Fruit fly (Drosophila melanogaster) whole organism, pupa: ENCODE measurements around the gene sty.
A peak's percentile ranks its signal among the peaks of the same experiment; 100 is the strongest.

Experiments
- CG10348 ChIP-seq: fragments of 200-800 bp; sonication (Bioruptor generic); IDR thresholded peaks from 2 replicates; pipeline ENCODE4 v1.3.6; 2022; ENCODE audit warnings: missing biosample characterization, missing genetic modification characterization
- CG12605 ChIP-seq: fragments of 200-800 bp; sonication (Bioruptor generic); IDR thresholded peaks from 2 replicates; pipeline ENCODE4 v1.3.6; 2022; ENCODE audit warnings: missing biosample characterization, missing genetic modification characterization
- CG13204 ChIP-seq: fragments of 200-800 bp; sonication (Bioruptor generic); optimal IDR thresholded peaks from 2 replicates; lab custom pipeline; 2018; ENCODE audit warnings: missing biosample characterization, mild to moderate bottlenecking, missing genetic modification characterization, moderate library complexity
- CG14655 ChIP-seq: fragments of 200-800 bp; sonication (Bioruptor generic); optimal IDR thresholded peaks from 3 replicates; lab custom pipeline; 2017; ENCODE audit warnings: mild to moderate bottlenecking, missing biosample characterization, missing genetic modification reagents, missing genetic modification characterization
- CG15710 ChIP-seq: fragments of 200-800 bp; sonication (Bioruptor generic); optimal IDR thresholded peaks from 2 replicates; lab custom pipeline; 2018; ENCODE audit warnings: missing biosample characterization, mild to moderate bottlenecking, missing genetic modification characterization, moderate library complexity
- CG17806 ChIP-seq: fragments of 200-800 bp; sonication (Bioruptor generic); optimal IDR thresholded peaks from 2 replicates; lab custom pipeline; 2018; ENCODE audit warnings: missing biosample characterization, mild to moderate bottlenecking, missing genetic modification characterization, moderate library complexity
- CG32121 ChIP-seq: fragments of 200-800 bp; sonication (Bioruptor generic); IDR thresholded peaks from 2 replicates; pipeline ENCODE4 v1.3.6; 2022; ENCODE audit warnings: missing biosample characterization, missing genetic modification characterization
- CG34367 ChIP-seq: fragments of 200-800 bp; sonication (Bioruptor generic); optimal IDR thresholded peaks from 2 replicates; lab custom pipeline; 2018; ENCODE audit warnings: missing biosample characterization, mild to moderate bottlenecking, missing genetic modification characterization
- CG4496 ChIP-seq: fragments of 200-800 bp; sonication (Bioruptor generic); IDR thresholded peaks from 3 replicates; pipeline ENCODE4 v1.3.6; 2022; ENCODE audit warnings: missing biosample characterization, missing genetic modification characterization
- CG8159 ChIP-seq: fragments of 200-800 bp; sonication (Bioruptor generic); optimal IDR thresholded peaks from 3 replicates; lab custom pipeline; 2018; ENCODE audit warnings: missing biosample characterization, mild to moderate bottlenecking, missing genetic modification characterization, moderate library complexity
- CG8301 ChIP-seq: fragments of 200-800 bp; sonication (Bioruptor generic); optimal IDR thresholded peaks from 2 replicates; lab custom pipeline; 2018; ENCODE audit warnings: missing biosample characterization, mild to moderate bottlenecking, missing genetic modification characterization
- CG9948 ChIP-seq: fragments of 200-800 bp; sonication (Bioruptor generic); optimal IDR thresholded peaks from 2 replicates; lab custom pipeline; 2018; ENCODE audit warnings: missing biosample characterization, mild to moderate bottlenecking, missing genetic modification characterization, moderate library complexity
- D1 ChIP-seq: fragments of 200-800 bp; sonication (Bioruptor generic); optimal IDR thresholded peaks from 2 replicates; lab custom pipeline; 2018; ENCODE audit warnings: missing biosample characterization, mild to moderate bottlenecking, missing genetic modification characterization, moderate library complexity
- EcR ChIP-seq: fragments of 200-800 bp; sonication (Bioruptor generic); optimal IDR thresholded peaks from 3 replicates; lab custom pipeline; 2019; ENCODE audit warnings: missing biosample characterization, missing genetic modification characterization, mild to moderate bottlenecking, moderate library complexity, missing genetic modification reagents
- Ets98B ChIP-seq: fragments of 200-800 bp; sonication (Bioruptor generic); IDR thresholded peaks from 2 replicates; pipeline ENCODE4 v1.3.6; 2022; ENCODE audit warnings: missing biosample characterization, missing genetic modification characterization
- Pif1A ChIP-seq: fragments of 200-800 bp; sonication (Bioruptor generic); optimal IDR thresholded peaks from 3 replicates; lab custom pipeline; 2016; ENCODE audit warnings: missing biosample characterization, missing genetic modification characterization
- Pif1B ChIP-seq: fragments of 200-800 bp; sonication (Bioruptor generic); optimal IDR thresholded peaks from 3 replicates; lab custom pipeline; 2016; ENCODE audit warnings: missing biosample characterization, missing genetic modification characterization
- Snoo ChIP-seq: fragments of 200-800 bp; sonication (Bioruptor generic); optimal IDR thresholded peaks from 3 replicates; lab custom pipeline; 2017; ENCODE audit warnings: missing biosample characterization, mild to moderate bottlenecking, missing genetic modification characterization, inconsistent platforms
- fd96Ca ChIP-seq: fragments of 200-800 bp; sonication (Bioruptor generic); IDR thresholded peaks from 3 replicates; pipeline ENCODE4 v1.3.6; 2022; ENCODE audit warnings: missing biosample characterization, missing genetic modification characterization
- gl ChIP-seq: fragments of 200-800 bp; sonication (Bioruptor generic); optimal IDR thresholded peaks from 2 replicates; lab custom pipeline; 2018; ENCODE audit warnings: missing biosample characterization, mild to moderate bottlenecking, missing genetic modification characterization
- rn ChIP-seq: fragments of 200-800 bp; sonication (Bioruptor generic); IDR thresholded peaks from 2 replicates; pipeline ENCODE4 v1.3.6; 2022; ENCODE audit warnings: missing biosample characterization, missing genetic modification characterization

sty gene

dm6 chr3L:3377965-3378292, 46.8 kb downstream of the sty start, which contains the start of gene Ids:
Gene Ids, plus strand, starts transcription at chr3L:3378268.
- TF ChIP-seq CG14655 (GFP tag; lab: Kevin White, UChicago) (no peak), CG13204 (GFP tag; lab: Kevin White, UChicago) (no peak), CG10348 (GFP tag; lab: Robert Waterston, UW) (no peak), CG32121 (peak; percentile 72; the same call in 1 of the 2 replicates), CG15710 (tag; lab: Kevin White, UChicago) (peak; percentile 70), Ets98B (GFP tag; lab: Robert Waterston, UW) (peak; percentile 84), CG34367 (tag; lab: Kevin White, UChicago) (peak; percentile 58), rn (GFP tag; lab: Robert Waterston, UW) (peak; percentile 48; the same call in 1 of the 2 replicates), gl (tag; lab: Kevin White, UChicago) (peak; percentile 37), CG8159 (tag; lab: Kevin White, UChicago) (peak; percentile 75), CG17806 (tag; lab: Kevin White, UChicago) (peak; percentile 62), CG9948 (peak; percentile 54), CG12605 (GFP tag; lab: Robert Waterston, UW) (peak; percentile 75), D1 (tag; lab: Kevin White, UChicago) (no peak), CG4496 (GFP tag; lab: Robert Waterston, UW) (peak; percentile 82), EcR (GFP tag; lab: Kevin White, UChicago) (no peak), CG8301 (tag; lab: Kevin White, UChicago) (no peak), Snoo (peak; percentile 76)

dm6 chr3L:3377247-3377964, 47.3 kb downstream of the sty start:
- no peak for TF ChIP-seq CG13204 (GFP tag; lab: Kevin White, UChicago)
- no peak for TF ChIP-seq CG32121
- TF ChIP-seq fd96Ca (GFP tag; lab: Robert Waterston, UW) = no peak
- TF ChIP-seq rn (GFP tag; lab: Robert Waterston, UW) = no peak
- TF ChIP-seq, all 21 proteins: peak for 0

DNA sequence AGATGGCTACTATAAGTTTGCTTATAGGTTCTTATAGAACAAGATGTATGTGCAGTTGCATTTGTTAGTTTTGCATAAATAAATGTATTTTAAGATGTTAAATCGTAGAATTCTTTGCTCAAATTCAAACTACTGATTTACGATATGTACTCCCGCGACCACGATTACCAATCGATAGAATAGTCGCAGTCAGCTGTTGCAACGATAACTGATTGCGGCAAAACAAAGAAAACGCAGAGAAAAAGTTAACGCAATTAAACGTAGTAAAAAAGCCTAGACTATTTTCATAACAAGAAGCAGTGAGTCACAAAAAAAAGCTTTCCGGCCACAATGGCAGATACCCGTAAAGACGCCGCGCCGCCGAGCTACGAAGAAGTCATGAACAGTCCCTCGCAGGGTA, 48.2 kb downstream of the sty start, which contains the start of gene CG12012:
Gene CG12012, plus strand, starts transcription at position 207 of the 400 bp plus-strand sequence.
- TF ChIP-seq Pif1B (GFP tag; lab: Kevin White, UChicago) (no peak), gl (tag; lab: Kevin White, UChicago) (no peak), EcR (GFP tag; lab: Kevin White, UChicago) (no peak), CG8301 (tag; lab: Kevin White, UChicago) (no peak), CG15710 (tag; lab: Kevin White, UChicago) (no peak), CG9948 (no peak), rn (GFP tag; lab: Robert Waterston, UW) (no peak), Pif1A (no peak), Ets98B (GFP tag; lab: Robert Waterston, UW) (no peak), D1 (tag; lab: Kevin White, UChicago) (no peak), Snoo (no peak), CG12605 (GFP tag; lab: Robert Waterston, UW) (no peak), CG32121 (no peak), CG14655 (GFP tag; lab: Kevin White, UChicago) (no peak), fd96Ca (GFP tag; lab: Robert Waterston, UW) (no peak), CG4496 (GFP tag; lab: Robert Waterston, UW) (no peak), CG34367 (tag; lab: Kevin White, UChicago) (no peak), CG8159 (tag; lab: Kevin White, UChicago) (no peak)

DNA sequence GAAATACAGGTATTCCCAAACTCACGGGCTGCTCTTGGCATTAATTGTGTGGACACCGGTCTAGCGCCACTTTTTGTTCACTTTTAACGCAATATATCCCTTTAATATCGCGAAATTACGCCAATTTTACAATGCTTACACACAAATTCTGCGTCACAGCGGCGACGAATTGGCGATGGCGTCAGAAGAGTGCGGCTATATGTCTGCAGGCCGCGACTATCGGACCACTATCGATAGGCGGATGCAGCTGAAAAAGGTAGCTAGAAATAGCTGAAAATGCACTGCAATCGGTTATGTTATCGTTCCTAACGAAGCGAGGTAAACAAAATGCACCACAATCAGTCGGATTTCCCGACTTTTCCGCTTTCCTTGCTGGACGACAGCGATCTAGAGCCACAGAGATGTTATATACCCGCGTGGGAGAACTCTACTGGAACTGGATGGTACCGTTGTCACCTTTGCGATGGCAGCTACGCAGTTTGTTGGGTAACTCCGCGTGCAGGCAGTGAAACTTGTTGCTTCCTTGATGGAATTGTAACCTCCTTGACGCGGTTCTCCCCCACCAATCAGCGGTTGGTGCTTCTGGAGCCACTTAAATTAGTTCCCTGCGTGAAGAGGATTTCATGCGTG, 50.6 kb downstream of the sty start, which contains the start of the genes Ythdc1 and CG12010:
Gene Ythdc1, minus strand, starts transcription at position 177 of the 630 bp plus-strand sequence.
Gene CG12010, plus strand, starts transcription at position 289 of the 630 bp plus-strand sequence.
- TF ChIP-seq CG8159 (tag; lab: Kevin White, UChicago) (no peak), CG12605 (GFP tag; lab: Robert Waterston, UW) (peak; percentile 15; the same call in 1 of the 2 replicates)

DNA sequence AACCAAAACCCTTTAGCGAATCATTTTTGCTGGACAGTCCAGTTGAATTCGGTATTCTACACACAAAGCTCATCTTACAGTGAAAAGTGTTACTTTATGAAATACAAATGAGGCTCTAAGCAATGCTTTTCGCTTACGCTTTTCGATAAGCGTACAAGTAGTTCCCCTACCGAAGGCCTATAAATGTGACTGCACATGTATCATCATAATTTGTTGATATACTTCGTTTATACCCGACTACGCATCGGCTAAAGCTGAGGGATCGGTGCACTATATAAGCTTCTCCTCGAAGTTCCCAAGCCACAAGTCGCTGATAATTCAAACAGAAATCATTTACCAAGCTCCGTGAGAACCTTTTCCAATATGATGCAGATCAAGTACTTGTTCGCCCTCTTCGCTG, 55.5 kb downstream of the sty start, which contains the start of gene Drs:
Gene Drs, plus strand, starts transcription at position 301 of the 400 bp plus-strand sequence.
- no peak for TF ChIP-seq Snoo

dm6 chr3L:3353297-3353696, 71.4 kb downstream of the sty start:
- TF ChIP-seq CG9948 (no peak), Pif1B (GFP tag; lab: Kevin White, UChicago) (no peak), CG12605 (GFP tag; lab: Robert Waterston, UW) (no peak), CG15710 (tag; lab: Kevin White, UChicago) (no peak), Ets98B (GFP tag; lab: Robert Waterston, UW) (no peak), CG10348 (GFP tag; lab: Robert Waterston, UW) (no peak)
